Worm (Caenorhabditis elegans) whole organism, L4/young adult: ENCODE data around the gene gcn-2.
"Not testable (repeated sequence)": the region's sequence is repeated elsewhere in the genome, so short reads cannot be mapped to it uniquely, and the experiment has no call there.

Experiments
- W03F9.2 ChIP-seq: fragments of 150-350 bp; optimal IDR thresholded peaks from 2 replicates; lab custom pipeline; 2014; ENCODE audit warnings: missing biosample characterization, missing genetic modification characterization
- dao-5 ChIP-seq: sonication (generic microtip); optimal IDR thresholded peaks from 2 replicates; lab custom pipeline; 2016; ENCODE audit warnings: missing genotype, missing genetic modification characterization, moderate library complexity, missing compliant biosample characterization
- him-1 ChIP-seq: sonication (generic microtip); optimal IDR thresholded peaks from 2 replicates; lab custom pipeline; 2016; ENCODE audit warnings: missing genotype, missing genetic modification reagents, missing genetic modification characterization, missing compliant biosample characterization

The gcn-2 gene

ce11 chrII:13076301-13076916 lies 7.6 kb upstream of the gcn-2 start:
- TF ChIP-seq W03F9.2 (tag; lab: Kevin White, UChicago) (no peak), him-1 (no peak), dao-5 (no peak)

- no peak for TF ChIP-seq W03F9.2 (tag; lab: Kevin White, UChicago)
Measured at ce11 chrII:13077746-13078145, 6.2 kb upstream of the gcn-2 start.

ce11 chrII:13078848-13079428 lies 5.0 kb upstream of the gcn-2 start, which contains the start of gene F42G4.6:
Gene F42G4.6, plus strand, starts transcription at chrII:13079378.
- no peak for TF ChIP-seq him-1
- TF ChIP-seq W03F9.2 (tag; lab: Kevin White, UChicago): no peak
- TF ChIP-seq dao-5: no peak

- TF ChIP-seq W03F9.2 (tag; lab: Kevin White, UChicago); him-1; dao-5: not testable (repeated sequence)
Measured at ce11 chrII:13080607-13081006, 3.4 kb upstream of the gcn-2 start, which contains the start of gene Y81G3A.2. Gene Y81G3A.2, plus strand, starts transcription at chrII:13080907.

ce11 chrII:13082403-13082802 lies 1.6 kb upstream of the gcn-2 start, which contains the start of gene Y81G3A.6:
Gene Y81G3A.6, minus strand, starts transcription at chrII:13082503.
- not testable (repeated sequence) for TF ChIP-seq him-1; W03F9.2 (tag; lab: Kevin White, UChicago); dao-5

- TF ChIP-seq him-1: no peak
- no peak for TF ChIP-seq dao-5
- TF ChIP-seq W03F9.2 (tag; lab: Kevin White, UChicago): no peak
Measured at ce11 chrII:13085951-13086350, 2.0 kb downstream of the gcn-2 start.

ce11 chrII:13091123-13091522 lies 7.2 kb downstream of the gcn-2 start, which contains the start of gene Y81G3A.4:
Gene Y81G3A.4, plus strand, starts transcription at chrII:13091423.
- no peak for TF ChIP-seq him-1
- no peak for TF ChIP-seq W03F9.2 (tag; lab: Kevin White, UChicago)
- TF ChIP-seq dao-5: no peak

ce11 chrII:13091857-13092256 lies 7.9 kb downstream of the gcn-2 start:
- TF ChIP-seq W03F9.2 (tag; lab: Kevin White, UChicago) (no peak), him-1 (no peak), dao-5 (no peak)

- no peak for TF ChIP-seq him-1
- TF ChIP-seq W03F9.2 (tag; lab: Kevin White, UChicago): no peak
- no peak for TF ChIP-seq dao-5
Measured at ce11 chrII:13096345-13096744, 12.4 kb downstream of the gcn-2 start.

- TF ChIP-seq dao-5 (no peak), him-1 (no peak), W03F9.2 (tag; lab: Kevin White, UChicago) (no peak)
Measured at ce11 chrII:13098175-13098574, 14.2 kb downstream of the gcn-2 start, which contains the start of gene col-86. Gene col-86, minus strand, starts transcription at chrII:13098275.

ce11 chrII:13107719-13108118 lies 23.8 kb downstream of the gcn-2 start, which contains the start of gene pqn-32:
Gene pqn-32, plus strand, starts transcription at chrII:13108019.
- TF ChIP-seq dao-5: no peak
- no peak for TF ChIP-seq him-1
- no peak for TF ChIP-seq W03F9.2 (tag; lab: Kevin White, UChicago)

- TF ChIP-seq him-1: no peak
Measured at ce11 chrII:13116710-13117109, 32.7 kb downstream of the gcn-2 start, which contains the start of gene rict-1. Gene rict-1, minus strand, starts transcription at chrII:13116810.

- TF ChIP-seq W03F9.2 (tag; lab: Kevin White, UChicago): peak; percentile 82
- TF ChIP-seq dao-5: no peak
- TF ChIP-seq him-1: no peak
Measured at ce11 chrII:13117135-13117534, 33.2 kb downstream of the gcn-2 start, which contains the start of gene gfm-1. Gene gfm-1, plus strand, starts transcription at chrII:13117483.

ce11 chrII:13122720-13123119 lies 38.8 kb downstream of the gcn-2 start, which contains the start of gene bath-45:
Gene bath-45, plus strand, starts transcription at chrII:13123020.
- TF ChIP-seq him-1 (no peak), W03F9.2 (tag; lab: Kevin White, UChicago) (no peak), dao-5 (no peak)

- TF ChIP-seq W03F9.2 (tag; lab: Kevin White, UChicago): no peak
- TF ChIP-seq dao-5: no peak
- TF ChIP-seq him-1: no peak
Measured at ce11 chrII:13129602-13130001, 45.6 kb downstream of the gcn-2 start, which contains the start of gene F29C12.6. Gene F29C12.6, plus strand, starts transcription at chrII:13129902.
